Worm (Caenorhabditis elegans) whole organism, mixed stage, embryonic: ENCODE results near the gene F55H2.7.

Experiments used
- M03D4.4 ChIP-seq: sonication (generic microtip); optimal IDR thresholded peaks from 2 replicates; lab custom pipeline; 2017; ENCODE audit warnings: mild to moderate bottlenecking, missing genetic modification characterization, missing compliant biosample characterization
- bed-3 ChIP-seq: fragments of 200-800 bp; sonication (Bioruptor generic); optimal IDR thresholded peaks from 3 replicates; lab custom pipeline; 2018; ENCODE audit warnings: mild to moderate bottlenecking, missing genetic modification characterization, moderate library complexity, missing compliant biosample characterization
- blmp-1 ChIP-seq: fragments of 150-350 bp; optimal IDR thresholded peaks from 2 replicates; lab custom pipeline; 2014; ENCODE audit warnings: missing biosample characterization, missing genetic modification characterization
- ceh-39 ChIP-seq: fragments of 150-350 bp; optimal IDR thresholded peaks from 2 replicates; lab custom pipeline; 2014; ENCODE audit warnings: missing biosample characterization, missing genetic modification characterization
- ceh-43 ChIP-seq: fragments of 200-800 bp; sonication (Bioruptor generic); optimal IDR thresholded peaks from 2 replicates; lab custom pipeline; 2018; ENCODE audit warnings: mild to moderate bottlenecking, missing genetic modification characterization, moderate library complexity, missing compliant biosample characterization
- ceh-83 ChIP-seq: fragments of 200-800 bp; sonication (Bioruptor generic); optimal IDR thresholded peaks from 2 replicates; lab custom pipeline; 2018; ENCODE audit warnings: mild to moderate bottlenecking, missing genetic modification characterization, missing compliant biosample characterization
- ces-1 ChIP-seq: fragments of 150-350 bp; optimal IDR thresholded peaks from 2 replicates; lab custom pipeline; 2014; ENCODE audit warnings: missing biosample characterization, missing genetic modification reagents, missing genetic modification characterization
- cnd-1 ChIP-seq: fragments of 200-800 bp; sonication (Bioruptor generic); optimal IDR thresholded peaks from 2 replicates; lab custom pipeline; 2018; ENCODE audit warnings: mild to moderate bottlenecking, missing genetic modification characterization, missing compliant biosample characterization
- drap-1 ChIP-seq: fragments of 200-800 bp; sonication (Bioruptor generic); optimal IDR thresholded peaks from 3 replicates; lab custom pipeline; 2018; ENCODE audit warnings: mild to moderate bottlenecking, missing genetic modification characterization, missing compliant biosample characterization
- elt-1 ChIP-seq: sonication (generic microtip); optimal IDR thresholded peaks from 2 replicates; lab custom pipeline; 2017; ENCODE audit warnings: missing genetic modification characterization, mild to moderate bottlenecking, missing compliant biosample characterization, antibody characterized with exemption, moderate library complexity, borderline replicate concordance; ENCODE audit not compliant: insufficient read depth
- elt-3 ChIP-seq: fragments of 150-350 bp; optimal IDR thresholded peaks from 2 replicates; lab custom pipeline; 2014; ENCODE audit warnings: missing biosample characterization, missing genetic modification characterization
- flh-1 ChIP-seq: fragments of 200-800 bp; sonication (Bioruptor generic); optimal IDR thresholded peaks from 2 replicates; lab custom pipeline; 2018; ENCODE audit warnings: mild to moderate bottlenecking, missing genetic modification characterization, moderate library complexity, missing compliant biosample characterization
- ham-2 ChIP-seq: fragments of 200-800 bp; sonication (Bioruptor generic); optimal IDR thresholded peaks from 2 replicates; lab custom pipeline; 2018; ENCODE audit warnings: mild to moderate bottlenecking, missing genetic modification characterization, missing compliant biosample characterization
- hlh-1 ChIP-seq: fragments of 150-350 bp; optimal IDR thresholded peaks from 2 replicates; lab custom pipeline; 2014; ENCODE audit warnings: missing biosample characterization, missing genetic modification reagents, missing genetic modification characterization
- lin-13 ChIP-seq: fragments of 150-350 bp; optimal IDR thresholded peaks from 2 replicates; lab custom pipeline; 2014; ENCODE audit warnings: missing biosample characterization, missing genetic modification characterization
- lsy-2 ChIP-seq: fragments of 150-350 bp; optimal IDR thresholded peaks from 2 replicates; lab custom pipeline; 2014; ENCODE audit warnings: missing biosample characterization, missing genetic modification characterization
- mab-5 ChIP-seq: fragments of 150-350 bp; optimal IDR thresholded peaks from 2 replicates; lab custom pipeline; 2014; ENCODE audit warnings: missing biosample characterization, missing genetic modification characterization
- mep-1 ChIP-seq: fragments of 150-350 bp; optimal IDR thresholded peaks from 2 replicates; lab custom pipeline; 2017; ENCODE audit warnings: missing biosample characterization, missing genetic modification reagents, missing genetic modification characterization, inconsistent platforms
- mls-2 ChIP-seq: sonication (generic microtip); optimal IDR thresholded peaks from 2 replicates; lab custom pipeline; 2016; ENCODE audit warnings: mild to moderate bottlenecking, missing genetic modification characterization, moderate library complexity, missing compliant biosample characterization
- nhr-2 ChIP-seq: fragments of 150-350 bp; optimal IDR thresholded peaks from 2 replicates; lab custom pipeline; 2014; ENCODE audit warnings: missing biosample characterization, missing genetic modification characterization
- nhr-237 ChIP-seq: fragments of 150-350 bp; optimal IDR thresholded peaks from 2 replicates; lab custom pipeline; 2014; ENCODE audit warnings: missing biosample characterization, missing genetic modification characterization
- nhr-28 ChIP-seq: fragments of 150-350 bp; optimal IDR thresholded peaks from 2 replicates; lab custom pipeline; 2014; ENCODE audit warnings: missing biosample characterization, missing genetic modification characterization
- pha-4 ChIP-seq: fragments of 150-350 bp; optimal IDR thresholded peaks from 2 replicates; lab custom pipeline; 2018; ENCODE audit warnings: missing biosample characterization, missing genetic modification reagents, missing genetic modification characterization
- sem-2 ChIP-seq: fragments of 200-800 bp; sonication (Bioruptor generic); optimal IDR thresholded peaks from 2 replicates; lab custom pipeline; 2018; ENCODE audit warnings: mild to moderate bottlenecking, missing genetic modification characterization, missing compliant biosample characterization
- snpc-4 ChIP-seq: fragments of 150-350 bp; optimal IDR thresholded peaks from 2 replicates; lab custom pipeline; 2014; ENCODE audit warnings: missing biosample characterization, missing genetic modification characterization
- sptf-1 ChIP-seq: sonication (generic microtip); optimal IDR thresholded peaks from 2 replicates; lab custom pipeline; 2017; ENCODE audit warnings: mild to moderate bottlenecking, missing genetic modification characterization, moderate library complexity, missing compliant biosample characterization
- tbx-8 ChIP-seq: fragments of 200-800 bp; sonication (Bioruptor generic); optimal IDR thresholded peaks from 2 replicates; lab custom pipeline; 2018; ENCODE audit warnings: mild to moderate bottlenecking, missing genetic modification characterization, moderate library complexity, missing compliant biosample characterization
- unc-120 ChIP-seq: sonication (generic microtip); optimal IDR thresholded peaks from 2 replicates; lab custom pipeline; 2017; ENCODE audit warnings: missing genetic modification characterization, missing compliant biosample characterization; ENCODE audit not compliant: poor library complexity, severe bottlenecking
- unc-62 ChIP-seq: fragments of 150-350 bp; optimal IDR thresholded peaks from 2 replicates; lab custom pipeline; 2014; ENCODE audit warnings: missing biosample characterization, missing genetic modification reagents, missing genetic modification characterization
- zip-8 ChIP-seq: fragments of 150-350 bp; optimal IDR thresholded peaks from 2 replicates; lab custom pipeline; 2014; ENCODE audit warnings: missing biosample characterization, missing genetic modification characterization
- ztf-11 ChIP-seq: fragments of 150-350 bp; optimal IDR thresholded peaks from 2 replicates; lab custom pipeline; 2014; ENCODE audit warnings: missing biosample characterization, missing genetic modification characterization

Gene F55H2.7

DNA sequence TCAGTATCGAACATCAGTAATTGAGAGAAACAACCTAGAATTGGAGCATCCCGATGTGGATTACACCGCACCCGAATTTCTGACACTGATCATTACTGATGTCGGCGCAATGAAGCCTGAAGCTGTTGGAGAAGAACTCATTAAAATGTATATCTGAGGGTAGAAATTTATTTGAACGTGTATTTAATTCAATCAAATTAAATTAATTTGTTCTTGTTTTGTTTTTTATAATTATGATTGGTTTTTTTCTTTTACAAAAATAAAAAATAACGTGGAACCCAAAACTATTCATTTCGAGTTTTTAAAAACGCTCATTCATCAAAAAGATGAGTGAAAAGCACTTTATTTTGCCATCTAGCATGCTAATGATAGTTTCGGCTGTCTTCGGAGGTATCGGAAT, 28.1 kb upstream of the F55H2.7 start, which contains the start of gene ZK1098.9:
ZK1098.9 (plus strand) TSS at position 301 of the 400 bp plus-strand sequence.
- TF ChIP-seq pha-4 (tag; lab: Kevin White, UChicago) (no peak), ceh-39 (tag; lab: Kevin White, UChicago) (no peak), drap-1 (no peak), ztf-11 (no peak), nhr-2 (no peak), unc-62 (GFP tag; lab: Kevin White, UChicago) (no peak), nhr-237 (no peak), ceh-83 (no peak), snpc-4 (tag; lab: Kevin White, UChicago) (no peak), elt-1 (tag; lab: Kevin White, UChicago) (no peak), lin-13 (tag; lab: Kevin White, UChicago) (no peak), cnd-1 (tag; lab: Kevin White, UChicago) (no peak), tbx-8 (GFP tag; lab: Kevin White, UChicago) (no peak)

DNA sequence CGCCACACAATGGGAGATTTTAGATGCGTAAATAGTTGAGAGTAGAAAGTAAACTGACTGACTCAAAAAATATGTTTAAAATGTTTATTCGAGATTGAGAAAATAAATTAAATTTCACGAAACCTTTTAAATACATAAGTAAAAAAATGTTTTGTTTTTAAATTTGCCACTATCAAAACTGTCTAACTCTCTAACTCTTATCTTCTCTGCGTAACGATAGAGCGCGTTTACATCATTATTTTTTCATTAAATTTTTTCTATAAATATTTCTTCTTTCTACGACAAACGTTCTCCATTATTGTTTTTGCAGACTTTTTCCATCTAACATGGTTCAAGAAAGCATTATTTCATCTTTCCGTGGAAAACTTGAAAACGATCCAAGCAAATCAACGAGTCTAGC, 26.8 kb upstream of the F55H2.7 start, which contains the start of gene eif-2Balpha:
eif-2Balpha (plus strand) TSS at position 304 of the 400 bp plus-strand sequence.
- peak; percentile 75 for TF ChIP-seq lsy-2 (tag; lab: Kevin White, UChicago)
- peak; percentile 64 for TF ChIP-seq ces-1
- no peak for TF ChIP-seq nhr-237

DNA sequence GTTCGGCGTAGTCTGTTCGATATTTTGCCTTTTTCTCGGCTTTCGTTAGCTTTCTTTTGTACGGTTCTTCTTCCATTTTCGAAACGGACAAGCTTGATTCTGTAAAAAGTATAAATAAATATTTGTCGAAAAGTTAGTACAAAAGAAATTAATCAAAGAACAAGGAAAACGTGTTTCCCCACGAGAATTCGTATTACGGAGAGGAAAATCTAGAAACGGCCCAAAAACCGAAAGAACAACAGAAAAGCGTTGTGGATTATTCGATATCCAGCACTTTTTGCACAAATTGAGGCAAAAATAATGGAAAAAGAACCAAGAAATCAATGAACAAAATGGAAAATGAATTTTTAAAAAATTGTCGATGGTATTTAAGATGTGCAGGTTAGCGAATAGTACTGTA, 26.2 kb upstream of the F55H2.7 start, which contains the start of gene mut-7:
mut-7 (minus strand) TSS at position 101 of the 400 bp plus-strand sequence.
- no peak for TF ChIP-seq bed-3 (GFP tag; lab: Kevin White, UChicago)
- no peak for TF ChIP-seq elt-3
- TF ChIP-seq mls-2 (tag; lab: Kevin White, UChicago), result no peak
- no peak for TF ChIP-seq unc-120 (tag; lab: Kevin White, UChicago)
- no peak for TF ChIP-seq lin-13 (tag; lab: Kevin White, UChicago)
- TF ChIP-seq sem-2 (GFP tag; lab: Kevin White, UChicago), result no peak
- TF ChIP-seq zip-8 (tag; lab: Kevin White, UChicago), result no peak
- TF ChIP-seq nhr-237, result no peak
- no peak for TF ChIP-seq mab-5
- no peak for TF ChIP-seq ceh-83
- TF ChIP-seq nhr-28 (tag; lab: Kevin White, UChicago), result no peak
- no peak for TF ChIP-seq cnd-1 (tag; lab: Kevin White, UChicago)
- TF ChIP-seq nhr-2, result no peak
- TF ChIP-seq sptf-1, result no peak
- no peak for TF ChIP-seq ceh-43 (GFP tag; lab: Kevin White, UChicago)
- no peak for TF ChIP-seq elt-1 (tag; lab: Kevin White, UChicago)
- no peak for TF ChIP-seq ham-2 (GFP tag; lab: Kevin White, UChicago)
- TF ChIP-seq hlh-1, result no peak
- TF ChIP-seq blmp-1, result no peak

DNA sequence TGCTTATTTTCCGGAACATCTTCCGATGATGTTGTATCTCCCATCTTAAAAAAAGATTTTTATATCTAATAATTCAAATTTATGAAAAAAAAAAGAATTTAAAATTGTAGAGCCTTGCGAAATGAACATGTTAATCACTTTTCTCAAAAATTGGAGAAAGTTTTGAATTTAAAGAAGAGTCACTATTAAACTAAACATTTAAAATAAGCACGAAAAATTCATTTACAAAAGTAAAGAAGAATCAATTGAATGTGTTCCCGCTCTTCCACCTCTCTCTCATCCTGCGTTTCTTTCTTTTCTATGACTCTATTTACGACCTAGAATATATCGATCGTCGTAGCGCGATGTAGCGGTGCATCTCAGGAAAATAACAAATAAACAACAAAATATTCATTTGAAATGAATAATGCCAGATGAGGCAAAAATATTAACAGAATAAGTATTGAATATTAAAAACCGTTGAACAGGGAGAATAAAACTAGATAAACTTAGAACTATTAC, 22.7 kb upstream of the F55H2.7 start, which contains the start of gene ZK1098.3:
ZK1098.3 (minus strand) TSS at position 51 of the 501 bp plus-strand sequence.
- TF ChIP-seq ces-1 (peak; percentile 65), ceh-39 (tag; lab: Kevin White, UChicago) (peak; percentile 73), ceh-83 (no peak), drap-1 (no peak)

DNA sequence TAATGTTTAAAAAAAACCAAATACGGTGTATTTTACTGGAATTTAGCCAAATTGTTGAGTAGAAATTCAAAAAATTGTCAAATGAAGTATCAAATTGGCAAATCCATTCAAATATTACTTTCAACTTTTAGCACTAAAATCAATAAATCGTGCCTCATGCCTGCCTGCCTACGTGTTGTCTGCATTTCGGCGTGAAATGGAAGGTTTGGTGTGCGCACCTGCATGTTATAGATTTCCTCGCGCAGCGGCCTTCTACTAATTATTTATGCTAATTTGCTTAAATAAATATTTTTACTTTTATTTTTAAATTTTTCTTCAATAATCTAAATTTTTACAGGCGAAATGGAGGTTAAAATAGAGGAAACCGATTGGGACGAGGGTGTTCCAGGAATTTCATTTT, 12.8 kb upstream of the F55H2.7 start, which contains the start of gene ZK1098.2:
ZK1098.2 (plus strand) TSS at position 336 of the 400 bp plus-strand sequence.
- TF ChIP-seq flh-1 (GFP tag; lab: Kevin White, UChicago) (no peak), snpc-4 (tag; lab: Kevin White, UChicago) (no peak), ham-2 (GFP tag; lab: Kevin White, UChicago) (peak; percentile 42), M03D4.4 (tag; lab: Kevin White, UChicago) (peak; percentile 33), mep-1 (tag; lab: Kevin White, UChicago) (peak; percentile 49), ces-1 (peak; percentile 40), lin-13 (tag; lab: Kevin White, UChicago) (peak; percentile 24)
